Worm (Caenorhabditis elegans) whole organism, L2 larva: ENCODE data around the gene sma-4.
A peak's percentile ranks its signal among the peaks of the same experiment; 100 is the strongest.

Experiments
- C34F6.9 ChIP-seq: fragments of 150-350 bp; optimal IDR thresholded peaks from 2 replicates; lab custom pipeline; 2014; ENCODE audit warnings: missing biosample characterization, missing genetic modification characterization
- F13H6.1 ChIP-seq: sonication (generic microtip); optimal IDR thresholded peaks from 2 replicates; lab custom pipeline; 2016; ENCODE audit warnings: missing genetic modification characterization, missing compliant biosample characterization
- ZK546.5 ChIP-seq: sonication (generic microtip); optimal IDR thresholded peaks from 2 replicates; lab custom pipeline; 2017; ENCODE audit warnings: missing biosample characterization, missing genetic modification characterization
- aly-2 ChIP-seq: fragments of 150-350 bp; optimal IDR thresholded peaks from 2 replicates; lab custom pipeline; 2014; ENCODE audit warnings: missing biosample characterization, missing genetic modification characterization
- ama-1 ChIP-seq: fragments of 150-350 bp; optimal IDR thresholded peaks from 2 replicates; lab custom pipeline; 2018; ENCODE audit warnings: inconsistent platforms
- crh-2 ChIP-seq: sonication (generic microtip); optimal IDR thresholded peaks from 2 replicates; lab custom pipeline; 2017; ENCODE audit warnings: missing biosample characterization, missing genetic modification characterization
- egl-27 ChIP-seq: sonication (generic microtip); optimal IDR thresholded peaks from 3 replicates; lab custom pipeline; 2017; ENCODE audit warnings: missing biosample characterization, missing genetic modification reagents, missing genetic modification characterization
- elt-3 ChIP-seq: sonication (generic microtip); optimal IDR thresholded peaks from 2 replicates; lab custom pipeline; 2017; ENCODE audit warnings: missing biosample characterization, missing genetic modification characterization
- fos-1 ChIP-seq: fragments of 150-350 bp; optimal IDR thresholded peaks from 2 replicates; lab custom pipeline; 2014; ENCODE audit warnings: missing biosample characterization, missing genetic modification characterization
- lin-11 ChIP-seq: fragments of 150-350 bp; sonication (generic microtip); optimal IDR thresholded peaks from 2 replicates; lab custom pipeline; 2014; ENCODE audit warnings: missing biosample characterization, missing genetic modification characterization, inconsistent platforms, mixed read lengths
- lin-13 ChIP-seq: fragments of 150-350 bp; optimal IDR thresholded peaks from 2 replicates; lab custom pipeline; 2014; ENCODE audit warnings: missing biosample characterization, missing genetic modification reagents, missing genetic modification characterization
- lin-39 ChIP-seq: fragments of 150-350 bp; optimal IDR thresholded peaks from 2 replicates; lab custom pipeline; 2014; ENCODE audit warnings: missing biosample characterization, missing genetic modification reagents, missing genetic modification characterization
- mdl-1 ChIP-seq, 2 experiments: fragments of 150-350 bp in 1 of 2; sonication (generic microtip) in 1 of 2; optimal IDR thresholded peaks; 2 replicates each; lab custom pipeline; 2017; ENCODE audit warnings: missing biosample characterization in 2 of 2, missing genetic modification characterization in 2 of 2
- nhr-10 ChIP-seq: sonication (generic microtip); optimal IDR thresholded peaks from 2 replicates; lab custom pipeline; 2017; ENCODE audit warnings: missing biosample characterization, missing genetic modification characterization
- nhr-11 ChIP-seq: fragments of 150-350 bp; optimal IDR thresholded peaks from 2 replicates; lab custom pipeline; 2014; ENCODE audit warnings: missing biosample characterization, missing genetic modification characterization
- nhr-12 ChIP-seq: fragments of 150-350 bp; optimal IDR thresholded peaks from 2 replicates; lab custom pipeline; 2014; ENCODE audit warnings: missing biosample characterization, missing genetic modification characterization
- nhr-237 ChIP-seq: fragments of 150-350 bp; optimal IDR thresholded peaks from 2 replicates; lab custom pipeline; 2014; ENCODE audit warnings: missing biosample characterization, missing genetic modification characterization
- nhr-6 ChIP-seq: fragments of 150-350 bp; optimal IDR thresholded peaks from 2 replicates; lab custom pipeline; 2014; ENCODE audit warnings: missing biosample characterization, missing genetic modification characterization
- nhr-77 ChIP-seq: fragments of 150-350 bp; optimal IDR thresholded peaks from 2 replicates; lab custom pipeline; 2014; ENCODE audit warnings: missing biosample characterization, missing genetic modification characterization
- peb-1 ChIP-seq: fragments of 150-350 bp; optimal IDR thresholded peaks from 2 replicates; lab custom pipeline; 2014; ENCODE audit warnings: missing biosample characterization, missing genetic modification characterization
- sem-4 ChIP-seq: fragments of 150-350 bp; optimal IDR thresholded peaks from 2 replicates; lab custom pipeline; 2014; ENCODE audit warnings: missing biosample characterization, missing genetic modification reagents, missing genetic modification characterization
- skn-1 ChIP-seq: sonication (generic microtip); optimal IDR thresholded peaks from 2 replicates; lab custom pipeline; 2017; ENCODE audit warnings: missing biosample characterization, missing genetic modification characterization
- sma-9 ChIP-seq, 2 experiments: fragments of 150-350 bp in 1 of 2; sonication (generic microtip) in 1 of 2; optimal IDR thresholded peaks; 2 replicates each; lab custom pipeline; 2014 to 2016; ENCODE audit warnings: missing genetic modification characterization in 2 of 2, mild to moderate bottlenecking in 1 of 2, missing biosample characterization in 1 of 2, missing compliant biosample characterization in 1 of 2, missing genetic modification reagents in 1 of 2, moderate library complexity in 1 of 2
- snpc-4 ChIP-seq: fragments of 150-350 bp; optimal IDR thresholded peaks from 2 replicates; lab custom pipeline; 2014; ENCODE audit warnings: missing biosample characterization, missing genetic modification characterization
- unc-55 ChIP-seq: fragments of 150-350 bp; sonication (generic microtip); optimal IDR thresholded peaks from 3 replicates; lab custom pipeline; 2014; ENCODE audit warnings: missing biosample characterization, missing genetic modification reagents, missing genetic modification characterization
- unc-62 ChIP-seq: fragments of 150-350 bp; optimal IDR thresholded peaks from 2 replicates; lab custom pipeline; 2014; ENCODE audit warnings: missing biosample characterization, missing genetic modification reagents, missing genetic modification characterization
- ztf-4 ChIP-seq: fragments of 150-350 bp; optimal IDR thresholded peaks from 2 replicates; lab custom pipeline; 2014; ENCODE audit warnings: missing biosample characterization, missing genetic modification characterization

sma-4 gene

ce11 chrIII:5855637-5856179 is 39.7 kb downstream of the sma-4 start, which contains the start of the genes cct-6 and alh-9 (continued):
- TF ChIP-seq sem-4 (peak; percentile 2), nhr-77 (tag; lab: Kevin White, UChicago) (no peak), sma-9 (GFP tag; optimal IDR thresholded peaks at IDR 0.05; lab: Kevin White, UChicago) (peak; percentile 76), sma-9 (tag; optimal IDR thresholded peaks at IDR 0.05; lab: Kevin White, UChicago) (no peak), ama-1 (lab: Kevin White, UChicago) (peak; percentile 44), unc-55 (GFP tag; lab: Kevin White, UChicago) (peak; percentile 94), egl-27 (peak; percentile 39), lin-11 (tag; lab: Kevin White, UChicago) (peak; percentile 79), nhr-12 (no peak), nhr-10 (no peak), peb-1 (no peak), lin-39 (tag; lab: Kevin White, UChicago) (no peak)
- TF ChIP-seq, all 48 proteins: peak for 24

ce11 chrIII:5859008-5859407 is 43.0 kb downstream of the sma-4 start, which contains the start of gene dpf-4:
Gene dpf-4 (plus strand): TSS chrIII:5859308.
- no peak for TF ChIP-seq skn-1 (tag; lab: Kevin White, UChicago)

DNA sequence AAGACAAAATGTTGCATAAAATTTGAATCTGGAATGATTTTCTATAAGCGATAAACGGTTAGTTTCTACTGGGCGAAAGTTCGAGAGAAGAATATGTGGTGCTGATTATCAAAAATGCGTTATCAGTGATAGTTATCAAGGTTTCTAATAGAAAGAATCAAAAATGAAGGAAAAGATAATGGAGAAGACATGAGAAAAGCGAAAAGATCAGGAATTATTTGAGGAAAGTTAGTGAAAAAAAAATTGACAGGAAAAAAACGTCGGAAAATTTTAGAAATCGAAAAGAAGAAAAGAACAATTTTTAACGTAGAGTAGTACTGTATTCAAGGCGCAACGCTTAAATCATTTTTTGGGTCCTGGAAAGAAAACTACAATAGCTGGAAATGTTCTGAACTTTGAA is 47.7 kb downstream of the sma-4 start, which contains the start of gene dnpp-1:
dnpp-1 (minus strand) TSS at position 30 of the 400 bp plus-strand sequence.
- TF ChIP-seq nhr-6 (tag; lab: Kevin White, UChicago): no peak
- TF ChIP-seq lin-39 (tag; lab: Kevin White, UChicago): no peak
- TF ChIP-seq lin-13 (GFP tag; lab: Kevin White, UChicago): no peak
- TF ChIP-seq unc-55 (GFP tag; lab: Kevin White, UChicago): no peak
- TF ChIP-seq fos-1 (tag; lab: Kevin White, UChicago): peak; percentile 87
- TF ChIP-seq elt-3 (tag; lab: Kevin White, UChicago): no peak
- TF ChIP-seq skn-1 (tag; lab: Kevin White, UChicago): peak; percentile 72
- no peak for TF ChIP-seq F13H6.1
- TF ChIP-seq sem-4: no peak
- no peak for TF ChIP-seq sma-9 (GFP tag; optimal IDR thresholded peaks at IDR 0.05; lab: Kevin White, UChicago)
- no peak for TF ChIP-seq sma-9 (tag; optimal IDR thresholded peaks at IDR 0.05; lab: Kevin White, UChicago)
- no peak for TF ChIP-seq unc-62 (GFP tag; lab: Kevin White, UChicago)
- no peak for TF ChIP-seq ZK546.5 (tag; lab: Kevin White, UChicago)
- TF ChIP-seq nhr-11: no peak
- no peak for TF ChIP-seq lin-11 (tag; lab: Kevin White, UChicago)
- peak; percentile 63 for TF ChIP-seq crh-2 (tag; lab: Kevin White, UChicago)
- TF ChIP-seq, all 48 proteins: peak for 3

ce11 chrIII:5864270-5864669 is 48.2 kb downstream of the sma-4 start, which contains the start of gene rabn-5:
Gene rabn-5 (plus strand): TSS chrIII:5864553.
- TF ChIP-seq ama-1 (lab: Kevin White, UChicago): no peak
- TF ChIP-seq elt-3 (tag; lab: Kevin White, UChicago): no peak
- TF ChIP-seq nhr-237 (tag; lab: Kevin White, UChicago): no peak
- TF ChIP-seq C34F6.9 (tag; lab: Kevin White, UChicago): peak; percentile 53
- no peak for TF ChIP-seq snpc-4
- peak; percentile 57 for TF ChIP-seq fos-1 (tag; lab: Kevin White, UChicago)

ce11 chrIII:5868401-5868800 is 52.4 kb downstream of the sma-4 start, which contains the start of gene eng-1:
Gene eng-1 (minus strand): TSS chrIII:5868501.
- TF ChIP-seq aly-2 (tag; lab: Kevin White, UChicago) (no peak), lin-13 (GFP tag; lab: Kevin White, UChicago) (no peak), mdl-1 (tag; optimal IDR thresholded peaks at IDR 0.05; lab: Kevin White, UChicago) (no peak)

- TF ChIP-seq nhr-77 (tag; lab: Kevin White, UChicago) (no peak), ztf-4 (tag; lab: Kevin White, UChicago) (no peak), ama-1 (lab: Kevin White, UChicago) (no peak)
- TF ChIP-seq, all 48 proteins: peak for 0
These were observed 53.4 kb downstream of the sma-4 start, which contains the start of gene F01F1.15 for ce11 chrIII:5869429-5869828. Gene F01F1.15 (minus strand): TSS chrIII:5869529.
